Worm (Caenorhabditis elegans) whole organism, L4/young adult: Measurements from ENCODE around the gene Y39A1A.20.

Source experiments
- W03F9.2 ChIP-seq: fragments of 150-350 bp; optimal IDR thresholded peaks from 2 replicates; lab custom pipeline; 2014; ENCODE audit warnings: missing biosample characterization, missing genetic modification characterization
- dao-5 ChIP-seq: sonication (generic microtip); optimal IDR thresholded peaks from 2 replicates; lab custom pipeline; 2016; ENCODE audit warnings: missing genotype, missing genetic modification characterization, moderate library complexity, missing compliant biosample characterization
- him-1 ChIP-seq: sonication (generic microtip); optimal IDR thresholded peaks from 2 replicates; lab custom pipeline; 2016; ENCODE audit warnings: missing genotype, missing genetic modification reagents, missing genetic modification characterization, missing compliant biosample characterization

ce11 chrIII:10656069-10656468 is 44.3 kb downstream of the Y39A1A.20 start:
- TF ChIP-seq dao-5 (tag; lab: Kevin White, UChicago) (no peak), him-1 (tag; lab: Kevin White, UChicago) (no peak), W03F9.2 (tag; lab: Kevin White, UChicago) (no peak)
